Worm (Caenorhabditis elegans) whole organism, late embryonic: ENCODE measurements around the gene brd-1.

ENCODE experiments used
- C08G9.2 ChIP-seq: sonication (generic microtip); optimal IDR thresholded peaks from 2 replicates; lab custom pipeline; 2016; ENCODE audit warnings: mild to moderate bottlenecking, missing genetic modification characterization, moderate library complexity, missing compliant biosample characterization
- C38D4.7 ChIP-seq: fragments of 200-800 bp; sonication (Bioruptor generic); optimal IDR thresholded peaks from 2 replicates; lab custom pipeline; 2018; ENCODE audit warnings: mild to moderate bottlenecking, missing genetic modification characterization, moderate library complexity, missing compliant biosample characterization
- K02D7.2 ChIP-seq: sonication (generic microtip); optimal IDR thresholded peaks from 2 replicates; lab custom pipeline; 2017; ENCODE audit warnings: mild to moderate bottlenecking, missing genetic modification characterization, missing compliant biosample characterization
- K09A11.1 ChIP-seq: sonication (generic microtip); optimal IDR thresholded peaks from 2 replicates; lab custom pipeline; 2017; ENCODE audit warnings: antibody characterized with exemption, mild to moderate bottlenecking, missing genetic modification characterization, missing compliant biosample characterization; ENCODE audit not compliant: insufficient read depth
- T23F11.4 ChIP-seq: fragments of 200-800 bp; sonication (Bioruptor generic); optimal IDR thresholded peaks from 2 replicates; lab custom pipeline; 2018; ENCODE audit warnings: mild to moderate bottlenecking, missing genetic modification characterization, missing compliant biosample characterization
- Y22D7AL.16 ChIP-seq: sonication (generic microtip); optimal IDR thresholded peaks from 2 replicates; lab custom pipeline; 2016; ENCODE audit warnings: missing genetic modification characterization, missing compliant biosample characterization
- ahr-1 ChIP-seq: sonication (generic microtip); optimal IDR thresholded peaks from 2 replicates; lab custom pipeline; 2016; ENCODE audit warnings: missing genetic modification characterization, missing compliant biosample characterization
- ama-1 ChIP-seq: fragments of 150-350 bp; optimal IDR thresholded peaks from 2 replicates; lab custom pipeline; 2014
- ceh-14 ChIP-seq: sonication (generic microtip); optimal IDR thresholded peaks from 2 replicates; lab custom pipeline; 2016; ENCODE audit warnings: missing genotype, missing genetic modification characterization, missing compliant biosample characterization
- ceh-18 ChIP-seq: sonication (generic microtip); optimal IDR thresholded peaks from 2 replicates; lab custom pipeline; 2016; ENCODE audit warnings: missing genetic modification characterization, missing compliant biosample characterization
- ceh-22 ChIP-seq: sonication (generic microtip); optimal IDR thresholded peaks from 2 replicates; lab custom pipeline; 2017; ENCODE audit warnings: missing biosample characterization, missing genetic modification characterization
- ceh-30 ChIP-seq: fragments of 150-350 bp; optimal IDR thresholded peaks from 2 replicates; lab custom pipeline; 2014; ENCODE audit warnings: missing biosample characterization, missing genetic modification characterization
- ceh-31 ChIP-seq: sonication (generic microtip); optimal IDR thresholded peaks from 2 replicates; lab custom pipeline; 2016; ENCODE audit warnings: missing genetic modification characterization, missing compliant biosample characterization
- ceh-45 ChIP-seq: fragments of 200-800 bp; sonication (Bioruptor generic); IDR thresholded peaks from 2 replicates; pipeline ENCODE4 v1.3.6; 2022; ENCODE audit warnings: missing genetic modification reagents, missing genetic modification characterization, missing compliant biosample characterization
- ceh-48 ChIP-seq: sonication (generic microtip); optimal IDR thresholded peaks from 2 replicates; lab custom pipeline; 2016; ENCODE audit warnings: missing genetic modification characterization, inconsistent platforms, missing compliant biosample characterization
- dmd-4 ChIP-seq: sonication (generic microtip); optimal IDR thresholded peaks from 2 replicates; lab custom pipeline; 2016; ENCODE audit warnings: borderline replicate concordance, missing genetic modification characterization, missing compliant biosample characterization
- elt-2 ChIP-seq: sonication (generic microtip); optimal IDR thresholded peaks from 2 replicates; lab custom pipeline; 2016; ENCODE audit warnings: missing genetic modification reagents, missing genetic modification characterization, missing compliant biosample characterization
- fax-1 ChIP-seq: sonication (generic microtip); optimal IDR thresholded peaks from 2 replicates; lab custom pipeline; 2016; ENCODE audit warnings: missing genotype, missing genetic modification characterization, missing compliant biosample characterization
- fkh-6 ChIP-seq: sonication (generic microtip); optimal IDR thresholded peaks from 2 replicates; lab custom pipeline; 2016; ENCODE audit warnings: missing genetic modification characterization, missing compliant biosample characterization
- gmeb-2 ChIP-seq: sonication (generic microtip); optimal IDR thresholded peaks from 2 replicates; lab custom pipeline; 2016; ENCODE audit warnings: missing genetic modification characterization, inconsistent platforms, missing compliant biosample characterization
- lin-11 ChIP-seq: fragments of 200-800 bp; sonication (Bioruptor generic); optimal IDR thresholded peaks from 2 replicates; lab custom pipeline; 2018; ENCODE audit warnings: mild to moderate bottlenecking, missing genetic modification characterization, missing compliant biosample characterization
- madf-2 ChIP-seq: sonication (generic microtip); optimal IDR thresholded peaks from 2 replicates; lab custom pipeline; 2017; ENCODE audit warnings: missing genetic modification characterization, missing compliant biosample characterization
- nfya-1 ChIP-seq: sonication (generic microtip); optimal IDR thresholded peaks from 2 replicates; lab custom pipeline; 2017; ENCODE audit warnings: missing genetic modification characterization, mild to moderate bottlenecking, missing compliant biosample characterization, antibody characterized with exemption, moderate library complexity
- nhr-232 ChIP-seq: sonication (generic microtip); optimal IDR thresholded peaks from 2 replicates; lab custom pipeline; 2016; ENCODE audit warnings: missing genetic modification characterization, missing compliant biosample characterization
- pag-3 ChIP-seq: sonication (generic microtip); optimal IDR thresholded peaks from 2 replicates; lab custom pipeline; 2016; ENCODE audit warnings: missing compliant biosample characterization, missing genetic modification characterization, borderline replicate concordance
- pat-9 ChIP-seq: fragments of 200-800 bp; sonication (Bioruptor generic); optimal IDR thresholded peaks from 2 replicates; lab custom pipeline; 2018; ENCODE audit warnings: mild to moderate bottlenecking, missing genetic modification characterization, moderate library complexity, missing compliant biosample characterization
- pha-4 ChIP-seq: fragments of 150-350 bp; optimal IDR thresholded peaks from 2 replicates; lab custom pipeline; 2018; ENCODE audit warnings: missing biosample characterization, missing genetic modification reagents, missing genetic modification characterization
- ref-2 ChIP-seq: sonication (generic microtip); optimal IDR thresholded peaks from 2 replicates; lab custom pipeline; 2016; ENCODE audit warnings: missing genetic modification characterization, missing compliant biosample characterization
- sox-4 ChIP-seq: sonication (generic microtip); optimal IDR thresholded peaks from 2 replicates; lab custom pipeline; 2017; ENCODE audit warnings: mild to moderate bottlenecking, missing genetic modification characterization, inconsistent platforms, missing compliant biosample characterization
- tbx-2 ChIP-seq: sonication (generic microtip); optimal IDR thresholded peaks from 2 replicates; lab custom pipeline; 2016; ENCODE audit warnings: missing genetic modification characterization, missing compliant biosample characterization
- tbx-7 ChIP-seq: sonication (generic microtip); optimal IDR thresholded peaks from 2 replicates; lab custom pipeline; 2016; ENCODE audit warnings: missing genotype, missing genetic modification characterization, missing compliant biosample characterization
- unc-3 ChIP-seq, 2 experiments: fragments of 200-800 bp in 1 of 2; sonication (Bioruptor generic) in 1 of 2; sonication (generic microtip) in 1 of 2; conservative IDR thresholded peaks in 1 of 2; optimal IDR thresholded peaks in 1 of 2; 2 replicates each; pipeline versions ENCODE4 v1.3.6 to Lab custom; 2016 to 2022; ENCODE audit warnings: missing compliant biosample characterization in 2 of 2, missing genetic modification characterization in 2 of 2, missing genetic modification reagents in 1 of 2
- unc-42 ChIP-seq: sonication (generic microtip); optimal IDR thresholded peaks from 2 replicates; lab custom pipeline; 2016; ENCODE audit warnings: missing genotype, missing genetic modification characterization, missing compliant biosample characterization
- unc-55 ChIP-seq: sonication (generic microtip); optimal IDR thresholded peaks from 2 replicates; lab custom pipeline; 2017; ENCODE audit warnings: missing biosample characterization, missing genetic modification reagents, missing genetic modification characterization

brd-1 gene

ce11 chrIII:6873724-6874123 is 15.6 kb downstream of the brd-1 start:
- no peak for TF ChIP-seq ceh-30
- no peak for TF ChIP-seq nhr-232
- TF ChIP-seq nfya-1 (tag; lab: Kevin White, UChicago): no peak
- TF ChIP-seq ceh-18: no peak
- no peak for TF ChIP-seq pat-9
- TF ChIP-seq tbx-7 (tag; lab: Kevin White, UChicago): no peak
- no peak for TF ChIP-seq C08G9.2 (tag; lab: Kevin White, UChicago)
- no peak for TF ChIP-seq ahr-1

ce11 chrIII:6872534-6873150 is 16.7 kb downstream of the brd-1 start, which contains the start of gene K04C2.3:
Gene K04C2.3 (plus strand): TSS chrIII:6873089.
- TF ChIP-seq ceh-48 (tag; lab: Kevin White, UChicago) (no peak), Y22D7AL.16 (tag; lab: Kevin White, UChicago) (no peak)

ce11 chrIII:6871668-6872067 is 17.6 kb downstream of the brd-1 start:
- TF ChIP-seq tbx-2 (no peak), gmeb-2 (no peak), madf-2 (no peak), fkh-6 (no peak), ceh-22 (tag; lab: Kevin White, UChicago) (no peak), T23F11.4 (GFP tag; lab: Kevin White, UChicago) (no peak), ceh-14 (tag; lab: Kevin White, UChicago) (no peak), ceh-31 (tag; lab: Kevin White, UChicago) (no peak), K02D7.2 (tag; lab: Kevin White, UChicago) (no peak), ceh-18 (no peak), ref-2 (no peak), C38D4.7 (no peak), unc-3 (GFP tag; conservative IDR thresholded peaks at IDR 0.05; lab: Robert Waterston, UW) (no peak), unc-3 (tag; optimal IDR thresholded peaks at IDR 0.05; lab: Kevin White, UChicago) (no peak), ceh-48 (tag; lab: Kevin White, UChicago) (no peak)
- TF ChIP-seq, all 69 proteins: peak for 0

- TF ChIP-seq unc-55: peak; percentile 6
- no peak for TF ChIP-seq K02D7.2 (tag; lab: Kevin White, UChicago)
Measured at ce11 chrIII:6871067-6871466, 18.2 kb downstream of the brd-1 start.

ce11 chrIII:6869996-6870395 is 19.3 kb downstream of the brd-1 start, which contains the start of gene K04C2.8:
Gene K04C2.8 (plus strand): TSS chrIII:6870296.
- no peak for TF ChIP-seq ceh-14 (tag; lab: Kevin White, UChicago)
- TF ChIP-seq sox-4 (tag; lab: Kevin White, UChicago): no peak
- no peak for TF ChIP-seq ama-1 (lab: Kevin White, UChicago)
- no peak for TF ChIP-seq tbx-2
- no peak for TF ChIP-seq K02D7.2 (tag; lab: Kevin White, UChicago)

ce11 chrIII:6869268-6869667 is 20.0 kb downstream of the brd-1 start, which contains the start of the genes cra-1 and kbp-1:
Gene cra-1 (minus strand): TSS chrIII:6869460.
Gene kbp-1 (plus strand): TSS chrIII:6869633.
- no peak for TF ChIP-seq pha-4 (tag; lab: Kevin White, UChicago)
- TF ChIP-seq unc-42 (tag; lab: Kevin White, UChicago): peak; percentile 46
- no peak for TF ChIP-seq sox-4 (tag; lab: Kevin White, UChicago)
- no peak for TF ChIP-seq ceh-45 (GFP tag; lab: Robert Waterston, UW)
- TF ChIP-seq gmeb-2: no peak
- TF ChIP-seq pag-3 (tag; lab: Kevin White, UChicago): no peak
- TF ChIP-seq ceh-22 (tag; lab: Kevin White, UChicago): no peak
- no peak for TF ChIP-seq ceh-14 (tag; lab: Kevin White, UChicago)
- no peak for TF ChIP-seq pat-9
- TF ChIP-seq fax-1 (tag; lab: Kevin White, UChicago): no peak
- TF ChIP-seq K09A11.1 (tag; lab: Kevin White, UChicago): no peak
- TF ChIP-seq lin-11 (tag; lab: Kevin White, UChicago): no peak
- TF ChIP-seq dmd-4 (tag; lab: Kevin White, UChicago): no peak
- peak; percentile 44 for TF ChIP-seq tbx-2
- TF ChIP-seq elt-2: peak; percentile 38
